Worm (Caenorhabditis elegans) whole organism, L1 larva: Measurements from ENCODE around the gene srt-59.
A peak's percentile ranks its signal among the peaks of the same experiment; 100 is the strongest.

ENCODE experiments used
- C04F5.9 ChIP-seq: sonication (generic microtip); optimal IDR thresholded peaks from 2 replicates; lab custom pipeline; 2016; ENCODE audit warnings: missing genetic modification characterization, missing compliant biosample characterization
- C16A3.4 ChIP-seq: fragments of 150-350 bp; optimal IDR thresholded peaks from 2 replicates; lab custom pipeline; 2014; ENCODE audit warnings: missing biosample characterization, missing genetic modification characterization
- F16B12.6 ChIP-seq: fragments of 150-350 bp; optimal IDR thresholded peaks from 2 replicates; lab custom pipeline; 2014; ENCODE audit warnings: missing biosample characterization, missing genetic modification characterization
- Y116A8C.19 ChIP-seq: sonication (generic microtip); optimal IDR thresholded peaks from 2 replicates; lab custom pipeline; 2016; ENCODE audit warnings: missing compliant biosample characterization, missing genetic modification characterization, borderline replicate concordance
- aly-2 ChIP-seq: fragments of 150-350 bp; optimal IDR thresholded peaks from 2 replicates; lab custom pipeline; 2014; ENCODE audit warnings: missing biosample characterization, missing genetic modification characterization
- ama-1 ChIP-seq: fragments of 150-350 bp; optimal IDR thresholded peaks from 2 replicates; lab custom pipeline; 2014
- blmp-1 ChIP-seq: fragments of 150-350 bp; optimal IDR thresholded peaks from 2 replicates; lab custom pipeline; 2014; ENCODE audit warnings: missing biosample characterization, missing genetic modification characterization
- ceh-82 ChIP-seq, 3 experiments: fragments of 150-350 bp in 1 of 3; sonication (generic microtip) in 2 of 3; optimal IDR thresholded peaks; 2 replicates each; lab custom pipeline; 2014 to 2017; ENCODE audit warnings: missing biosample characterization in 3 of 3, missing genetic modification characterization in 3 of 3
- ces-1 ChIP-seq: fragments of 150-350 bp; optimal IDR thresholded peaks from 2 replicates; lab custom pipeline; 2014; ENCODE audit warnings: missing biosample characterization, missing genetic modification reagents, missing genetic modification characterization
- dpl-1 ChIP-seq, 3 experiments: fragments of 150-350 bp in 2 of 3; sonication (generic microtip) in 1 of 3; optimal IDR thresholded peaks; 2 replicates each; lab custom pipeline; 2014 to 2017; ENCODE audit warnings: missing biosample characterization in 3 of 3, missing genetic modification characterization in 3 of 3, missing genetic modification reagents in 3 of 3
- ets-5 ChIP-seq: fragments of 200-800 bp; sonication (Bioruptor generic); IDR thresholded peaks from 2 replicates; pipeline ENCODE4 v1.3.6; 2022; ENCODE audit warnings: missing genetic modification characterization, missing compliant biosample characterization
- fkh-10 ChIP-seq: sonication (generic microtip); optimal IDR thresholded peaks from 2 replicates; lab custom pipeline; 2017; ENCODE audit warnings: missing biosample characterization, missing genetic modification reagents, missing genetic modification characterization
- grh-1 ChIP-seq: fragments of 200-800 bp; sonication (Bioruptor generic); IDR thresholded peaks from 2 replicates; pipeline ENCODE4 v1.3.6; 2022; ENCODE audit warnings: missing genetic modification reagents, missing genetic modification characterization, missing compliant biosample characterization
- irx-1 ChIP-seq: sonication (generic microtip); optimal IDR thresholded peaks from 2 replicates; lab custom pipeline; 2016; ENCODE audit warnings: missing genetic modification characterization, missing compliant biosample characterization
- isw-1 ChIP-seq: fragments of 200-800 bp; sonication (Bioruptor generic); IDR thresholded peaks from 2 replicates; pipeline ENCODE4 v1.3.6; 2022; ENCODE audit warnings: missing genetic modification characterization, missing compliant biosample characterization
- jun-1 ChIP-seq: fragments of 150-350 bp; optimal IDR thresholded peaks from 2 replicates; lab custom pipeline; 2014; ENCODE audit warnings: missing biosample characterization, missing genetic modification reagents, missing genetic modification characterization
- lin-14 ChIP-seq: fragments of 200-800 bp; sonication (Bioruptor generic); optimal IDR thresholded peaks from 2 replicates; lab custom pipeline; 2018; ENCODE audit warnings: mild to moderate bottlenecking, missing genetic modification characterization, moderate library complexity, missing compliant biosample characterization
- lin-15B ChIP-seq: fragments of 150-350 bp; sonication (generic microtip); optimal IDR thresholded peaks from 3 replicates; lab custom pipeline; 2014; ENCODE audit warnings: missing biosample characterization, missing genetic modification characterization
- lir-3 ChIP-seq: sonication (generic microtip); optimal IDR thresholded peaks from 2 replicates; lab custom pipeline; 2016; ENCODE audit warnings: mild to moderate bottlenecking, missing genetic modification characterization, moderate library complexity, missing compliant biosample characterization; ENCODE audit not compliant: poor library complexity
- mdl-1 ChIP-seq, 2 experiments: fragments of 150-350 bp; optimal IDR thresholded peaks; 2 replicates each; lab custom pipeline; 2014 to 2017; ENCODE audit warnings: missing biosample characterization in 2 of 2, missing genetic modification characterization in 2 of 2, inconsistent platforms in 1 of 2
- mef-2 ChIP-seq: fragments of 150-350 bp; optimal IDR thresholded peaks from 2 replicates; lab custom pipeline; 2014; ENCODE audit warnings: missing biosample characterization, missing genetic modification characterization
- mep-1 ChIP-seq: fragments of 150-350 bp; optimal IDR thresholded peaks from 2 replicates; lab custom pipeline; 2014; ENCODE audit warnings: missing biosample characterization, missing genetic modification characterization
- nhr-11 ChIP-seq: fragments of 150-350 bp; optimal IDR thresholded peaks from 2 replicates; lab custom pipeline; 2014; ENCODE audit warnings: missing biosample characterization, missing genetic modification characterization
- nhr-12 ChIP-seq: sonication (generic microtip); optimal IDR thresholded peaks from 2 replicates; lab custom pipeline; 2017; ENCODE audit warnings: missing biosample characterization, missing genetic modification characterization
- nhr-20 ChIP-seq: sonication (generic microtip); optimal IDR thresholded peaks from 2 replicates; lab custom pipeline; 2016; ENCODE audit warnings: mild to moderate bottlenecking, missing genetic modification characterization, missing compliant biosample characterization
- nhr-47 ChIP-seq: sonication (generic microtip); optimal IDR thresholded peaks from 2 replicates; lab custom pipeline; 2016; ENCODE audit warnings: mild to moderate bottlenecking, missing genetic modification characterization, moderate library complexity, missing compliant biosample characterization
- nhr-77 ChIP-seq: fragments of 150-350 bp; optimal IDR thresholded peaks from 2 replicates; lab custom pipeline; 2014; ENCODE audit warnings: missing biosample characterization, missing genetic modification characterization
- nhr-85 ChIP-seq: sonication (generic microtip); peaks from one replicate; lab custom pipeline; 2016; ENCODE audit warnings: missing genetic modification characterization, inconsistent platforms, missing compliant biosample characterization
- nhr-90 ChIP-seq: sonication (generic microtip); optimal IDR thresholded peaks from 2 replicates; lab custom pipeline; 2016; ENCODE audit warnings: mild to moderate bottlenecking, missing genetic modification characterization, missing compliant biosample characterization; ENCODE audit not compliant: poor library complexity
- pax-3 ChIP-seq: fragments of 200-800 bp; sonication (Bioruptor generic); optimal IDR thresholded peaks from 2 replicates; lab custom pipeline; 2018; ENCODE audit warnings: mild to moderate bottlenecking, missing genetic modification characterization, moderate library complexity, missing compliant biosample characterization
- rnt-1 ChIP-seq: sonication (generic microtip); optimal IDR thresholded peaks from 2 replicates; lab custom pipeline; 2016; ENCODE audit warnings: mild to moderate bottlenecking, missing genetic modification characterization, moderate library complexity, missing compliant biosample characterization
- skn-1 ChIP-seq: fragments of 150-350 bp; optimal IDR thresholded peaks from 2 replicates; lab custom pipeline; 2014; ENCODE audit warnings: missing biosample characterization, missing genetic modification characterization
- sox-4 ChIP-seq: sonication (generic microtip); optimal IDR thresholded peaks from 2 replicates; lab custom pipeline; 2016; ENCODE audit warnings: missing genetic modification characterization, missing compliant biosample characterization
- swsn-7 ChIP-seq: sonication (generic microtip); optimal IDR thresholded peaks from 2 replicates; lab custom pipeline; 2016; ENCODE audit warnings: missing genetic modification characterization, missing compliant biosample characterization
- tlp-1 ChIP-seq: fragments of 150-350 bp; optimal IDR thresholded peaks from 2 replicates; lab custom pipeline; 2014; ENCODE audit warnings: missing biosample characterization, missing genetic modification characterization
- unc-130 ChIP-seq: fragments of 150-350 bp; optimal IDR thresholded peaks from 2 replicates; lab custom pipeline; 2017; ENCODE audit warnings: missing biosample characterization, missing genetic modification characterization, inconsistent platforms
- unc-62 ChIP-seq: fragments of 150-350 bp; optimal IDR thresholded peaks from 2 replicates; lab custom pipeline; 2014; ENCODE audit warnings: missing biosample characterization, missing genetic modification reagents, missing genetic modification characterization
- zag-1 ChIP-seq: fragments of 150-350 bp; optimal IDR thresholded peaks from 2 replicates; lab custom pipeline; 2014; ENCODE audit warnings: missing biosample characterization, missing genetic modification characterization

Gene srt-59

DNA sequence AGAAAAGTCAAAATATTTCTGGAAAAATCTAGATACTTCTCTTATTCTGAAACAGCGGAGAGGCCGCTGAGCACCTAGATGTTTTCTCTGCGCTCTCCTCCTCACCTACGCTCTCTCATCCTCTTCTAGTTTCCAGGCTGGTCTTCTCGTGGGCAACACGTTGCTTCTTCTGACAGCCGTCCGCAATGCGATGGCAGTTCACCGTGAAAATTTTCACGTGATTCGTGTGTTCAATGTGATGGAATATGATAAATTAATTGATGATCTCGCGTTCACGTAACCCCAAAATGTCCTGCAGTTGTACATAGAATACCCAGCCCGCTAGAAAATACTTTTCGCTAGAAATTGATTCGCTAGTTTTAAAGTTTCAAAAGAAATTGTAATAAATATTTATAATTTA lies 32.1 kb upstream of the srt-59 start:
- TF ChIP-seq irx-1 (tag; lab: Kevin White, UChicago): no peak
- no peak for TF ChIP-seq fkh-10
- no peak for TF ChIP-seq lin-14 (GFP tag; lab: Kevin White, UChicago)
- no peak for TF ChIP-seq nhr-12
- TF ChIP-seq ama-1: no peak
- no peak for TF ChIP-seq aly-2 (tag; lab: Kevin White, UChicago)
- no peak for TF ChIP-seq blmp-1
- TF ChIP-seq swsn-7: no peak
- no peak for TF ChIP-seq dpl-1 (GFP tag; optimal IDR thresholded peaks at IDR 0.05; lab: Kevin White, UChicago)
- TF ChIP-seq F16B12.6: no peak
- TF ChIP-seq pax-3 (tag; lab: Kevin White, UChicago): no peak
- TF ChIP-seq grh-1 (GFP tag; lab: Robert Waterston, UW): no peak
- no peak for TF ChIP-seq ceh-82 (tag; optimal IDR thresholded peaks at IDR 0.05; lab: Kevin White, UChicago)
- TF ChIP-seq Y116A8C.19 (tag; lab: Kevin White, UChicago): no peak
- no peak for TF ChIP-seq ets-5
- TF ChIP-seq tlp-1 (tag; lab: Kevin White, UChicago): no peak
- no peak for TF ChIP-seq nhr-20

DNA sequence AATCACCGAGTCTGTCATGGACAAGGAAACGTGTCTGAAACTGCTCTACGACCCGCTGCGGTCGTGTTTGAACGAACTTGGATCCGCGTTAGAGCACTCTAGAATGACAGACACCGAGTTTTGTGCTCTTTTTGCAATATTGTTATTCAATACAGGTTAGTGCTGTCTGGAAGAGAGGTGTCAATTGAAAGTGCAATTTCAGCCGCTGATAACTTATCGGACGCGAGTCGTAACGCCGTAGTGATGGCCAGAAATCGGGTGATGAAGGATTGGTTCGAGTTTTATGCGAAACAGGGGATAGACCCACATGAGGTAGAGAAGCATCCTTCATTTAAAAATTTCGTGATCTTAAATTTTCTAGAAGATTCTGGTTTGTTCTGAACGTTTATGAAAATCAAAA lies 30.4 kb upstream of the srt-59 start:
- TF ChIP-seq nhr-20: no peak
- TF ChIP-seq nhr-85 (tag; lab: Kevin White, UChicago): peak; percentile 29

DNA sequence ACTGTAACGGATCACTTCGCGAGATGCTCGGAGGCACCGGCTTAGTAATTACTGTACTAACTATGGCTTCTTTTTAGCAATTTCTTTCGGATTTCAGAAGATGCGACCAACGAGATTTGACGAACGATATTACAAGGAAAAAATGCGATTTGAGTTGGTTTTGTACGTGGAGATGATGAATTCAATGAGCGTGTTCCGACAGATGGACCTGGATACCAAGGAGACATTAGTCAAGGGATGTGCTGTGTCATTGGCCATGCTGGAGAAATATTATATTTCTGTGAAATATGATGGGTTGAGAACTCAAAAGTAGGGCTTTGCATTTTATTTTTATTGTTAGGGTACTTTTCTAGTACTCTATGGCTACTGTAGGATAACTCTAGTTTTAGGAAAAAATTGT lies 29.1 kb upstream of the srt-59 start:
- TF ChIP-seq nhr-90 (tag; lab: Kevin White, UChicago) (no peak), lir-3 (tag; lab: Kevin White, UChicago) (no peak)
- TF ChIP-seq, all 84 proteins: peak for 0

DNA sequence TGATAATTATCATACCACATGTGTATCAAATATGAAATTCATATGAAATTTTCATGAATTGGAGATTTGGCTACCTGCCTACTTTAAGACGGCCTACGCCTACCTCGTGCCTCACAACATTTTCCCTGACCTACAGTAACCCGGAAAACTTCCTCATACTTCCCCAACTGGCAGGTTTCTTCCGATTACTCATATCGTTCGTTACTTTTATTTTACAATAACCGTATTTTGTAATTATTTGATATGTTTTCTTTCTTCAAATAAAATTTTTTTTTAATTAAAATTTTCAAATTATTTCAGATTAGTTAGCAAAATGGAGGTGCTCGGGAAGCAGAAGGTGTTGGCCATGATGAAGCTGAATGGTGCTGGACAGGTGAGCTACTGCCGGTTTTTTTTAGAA lies 25.7 kb upstream of the srt-59 start, which contains the start of gene nhr-76:
TSS of gene nhr-76 (plus strand) at position 301 of the 400 bp plus-strand sequence.
- TF ChIP-seq skn-1 (tag; lab: Kevin White, UChicago) (no peak), zag-1 (tag; lab: Kevin White, UChicago) (no peak), mdl-1 (tag; optimal IDR thresholded peaks at IDR 0.05; lab: Kevin White, UChicago) (no peak), isw-1 (GFP tag; lab: Robert Waterston, UW) (no peak), unc-130 (tag; lab: Kevin White, UChicago) (no peak), mep-1 (tag; lab: Kevin White, UChicago) (no peak), rnt-1 (tag; lab: Kevin White, UChicago) (no peak), nhr-11 (tag; lab: Kevin White, UChicago) (no peak)

DNA sequence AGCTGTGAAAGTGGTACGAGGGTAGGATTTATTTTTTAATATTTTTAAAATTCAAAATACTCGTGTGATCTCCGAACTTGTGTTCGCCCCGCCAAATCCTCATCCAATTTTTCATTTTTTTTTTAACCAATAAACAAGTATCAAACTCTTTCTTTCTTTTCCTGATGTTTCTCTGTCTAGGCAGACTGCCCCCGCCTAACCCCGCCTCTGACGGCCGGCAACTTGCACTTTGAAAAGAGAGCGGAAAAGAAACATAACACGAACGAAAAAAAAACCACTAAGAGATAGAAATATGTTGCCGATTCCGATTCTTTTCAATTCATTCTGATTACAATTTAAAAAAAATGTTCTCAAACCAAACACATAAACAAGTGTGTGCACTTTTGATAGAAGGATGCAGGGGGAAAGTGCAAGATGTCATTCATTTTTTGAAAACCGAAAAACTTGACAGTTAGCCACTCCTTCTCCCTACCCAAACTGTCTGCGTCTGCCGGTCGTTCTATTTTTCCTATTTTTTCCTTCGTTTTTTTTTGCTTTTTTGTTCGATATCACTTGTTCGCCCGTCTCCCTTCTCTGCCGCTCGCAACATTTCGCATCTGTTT lies 24.6 kb upstream of the srt-59 start:
- TF ChIP-seq skn-1 (tag; lab: Kevin White, UChicago): no peak
- no peak for TF ChIP-seq mep-1 (tag; lab: Kevin White, UChicago)
- TF ChIP-seq lin-14 (GFP tag; lab: Kevin White, UChicago): peak; percentile 3

DNA sequence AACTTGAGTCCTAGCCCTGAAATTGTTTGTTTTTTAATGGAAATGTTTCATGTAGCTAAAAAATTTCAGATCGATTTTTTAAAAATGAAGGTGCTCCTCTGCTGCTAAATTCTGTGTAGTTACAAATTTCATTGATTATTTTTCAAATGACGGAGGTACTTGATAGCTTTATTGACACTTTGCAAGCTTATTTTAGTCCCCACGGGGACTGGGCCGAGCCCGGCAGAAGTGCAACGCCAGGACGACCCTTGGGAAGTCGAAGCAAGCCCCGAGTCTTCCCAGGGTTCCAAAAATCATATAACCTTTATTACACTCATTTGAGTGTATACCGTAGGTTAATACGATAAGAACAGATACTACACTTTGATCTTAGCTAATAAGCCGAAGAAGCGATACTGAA lies 22.4 kb upstream of the srt-59 start:
- TF ChIP-seq ces-1 (no peak), zag-1 (tag; lab: Kevin White, UChicago) (no peak), rnt-1 (tag; lab: Kevin White, UChicago) (no peak), lin-15B (tag; lab: Kevin White, UChicago) (no peak), C04F5.9 (tag; lab: Kevin White, UChicago) (no peak), pax-3 (tag; lab: Kevin White, UChicago) (no peak), jun-1 (tag; lab: Kevin White, UChicago) (no peak), ama-1 (no peak), fkh-10 (no peak), nhr-77 (tag; lab: Kevin White, UChicago) (no peak), ets-5 (no peak), swsn-7 (no peak), nhr-47 (no peak), nhr-12 (no peak), C16A3.4 (no peak), unc-62 (GFP tag; lab: Kevin White, UChicago) (no peak), sox-4 (tag; lab: Kevin White, UChicago) (no peak), mep-1 (tag; lab: Kevin White, UChicago) (no peak), mef-2 (tag; lab: Kevin White, UChicago) (no peak)
